Fruit fly (Drosophila melanogaster) whole organism, wandering third instar larva: ENCODE results near the gene rudhira.

Source experiments
- Abd-B ChIP-seq: fragments of >200 bp; optimal IDR thresholded peaks from 2 replicates; lab custom pipeline; 2017; ENCODE audit warnings: missing biosample characterization, missing genetic modification characterization
- Jra ChIP-seq: sonication (Bioruptor generic); optimal IDR thresholded peaks from 2 replicates; lab custom pipeline; 2016; ENCODE audit warnings: missing biosample characterization, missing genetic modification characterization
- Sp1 ChIP-seq: fragments of 200-800 bp; sonication (Bioruptor generic); optimal IDR thresholded peaks from 3 replicates; lab custom pipeline; 2019; ENCODE audit warnings: missing biosample characterization, mild to moderate bottlenecking, missing genetic modification characterization, moderate library complexity
- br ChIP-seq: fragments of 200-800 bp; sonication (Bioruptor generic); optimal IDR thresholded peaks from 2 replicates; lab custom pipeline; 2016; ENCODE audit warnings: missing biosample characterization, missing genetic modification characterization
- dl ChIP-seq, 2 experiments: fragments of 175-275, 200-275 bp in 1 of 2; fragments of 200-275 bp in 1 of 2; sonication (Bioruptor generic); optimal IDR thresholded peaks; lab custom pipeline; 2018; ENCODE audit warnings: mild to moderate bottlenecking in 2 of 2, missing biosample characterization in 2 of 2, missing genetic modification characterization in 2 of 2, moderate library complexity in 2 of 2; ENCODE audit not compliant: partially characterized antibody in 2 of 2, insufficient read depth in 1 of 2
- fru ChIP-seq: fragments of 200-800 bp; sonication (Bioruptor generic); optimal IDR thresholded peaks from 3 replicates; lab custom pipeline; 2016; ENCODE audit warnings: missing biosample characterization, mild to moderate bottlenecking, missing genetic modification characterization
- h ChIP-seq: fragments of 200-800 bp; sonication (Bioruptor generic); optimal IDR thresholded peaks from 3 replicates; lab custom pipeline; 2016; ENCODE audit warnings: missing biosample characterization, mild to moderate bottlenecking, missing genetic modification characterization
- jim ChIP-seq: fragments of 175-275, 200-325 bp; sonication (Bioruptor generic); optimal IDR thresholded peaks from 2 replicates; lab custom pipeline; 2016; ENCODE audit warnings: missing biosample characterization, mild to moderate bottlenecking, missing genetic modification characterization
- pan ChIP-seq: fragments of >200 bp; optimal IDR thresholded peaks from 2 replicates; lab custom pipeline; 2017
- psq ChIP-seq: fragments of 200-800 bp; sonication (Bioruptor generic); optimal IDR thresholded peaks from 3 replicates; lab custom pipeline; 2017; ENCODE audit warnings: missing biosample characterization, mild to moderate bottlenecking, missing genetic modification characterization, moderate library complexity
- rgr ChIP-seq: fragments of 200-800 bp; sonication (Bioruptor generic); optimal IDR thresholded peaks from 3 replicates; lab custom pipeline; 2016; ENCODE audit warnings: missing biosample characterization, mild to moderate bottlenecking, missing genetic modification characterization
- sage ChIP-seq: fragments of 200-800 bp; sonication (Bioruptor generic); optimal IDR thresholded peaks from 2 replicates; lab custom pipeline; 2016; ENCODE audit warnings: missing biosample characterization, mild to moderate bottlenecking, missing genetic modification characterization
- usp ChIP-seq: fragments of >200 bp; optimal IDR thresholded peaks from 2 replicates; lab custom pipeline; 2017; ENCODE audit warnings: missing biosample characterization, missing genetic modification characterization

dm6 chrX:11820284-11821075, 3.8 kb downstream of the rudhira start:
- TF ChIP-seq sage (GFP tag; lab: Kevin White, UChicago) (no peak), jim (no peak), fru (GFP tag; lab: Kevin White, UChicago) (peak; percentile 68), dl (GFP tag; optimal IDR thresholded peaks at IDR 0.05; lab: Kevin White, UChicago; ENCODE audit: insufficient read depth in 1 of 2, partially characterized antibody in 2 of 2) (no peak), psq (GFP tag; lab: Kevin White, UChicago) (peak; percentile 15), h (peak; percentile 68), br (GFP tag; lab: Kevin White, UChicago) (peak; percentile 44), Abd-B (GFP tag; lab: Kevin White, UChicago) (no peak), Jra (GFP tag; lab: Kevin White, UChicago) (no peak), pan (no peak), usp (GFP tag; lab: Kevin White, UChicago) (no peak), rgr (GFP tag; lab: Kevin White, UChicago) (peak; percentile 65), Sp1 (GFP tag; lab: Kevin White, UChicago) (peak; percentile 25)
